Fruit fly (Drosophila melanogaster): Measurements from ENCODE around the gene AIF.
A peak's percentile ranks its signal among the peaks of the same experiment; 100 is the strongest.

Gene AIF

dm6 chr2L:2202018-2202852, 50.7 kb downstream of the AIF start (continued):
- TF ChIP-seq CG2889 (GFP tag; IDR thresholded peaks at IDR 0.05), result peak; percentile 94
- peak; percentile 83 for TF ChIP-seq sd (tag; optimal IDR thresholded peaks at IDR 0.05)
- TF ChIP-seq CG13894 (tag; optimal IDR thresholded peaks at IDR 0.05), result no peak
- peak; percentile 98 for TF ChIP-seq nerfin-1 (tag; optimal IDR thresholded peaks at IDR 0.05)
- peak; percentile 99 for TF ChIP-seq HLH3B (GFP tag; IDR thresholded peaks at IDR 0.05)
- no peak for TF ChIP-seq fru (optimal IDR thresholded peaks at IDR 0.05)
- TF ChIP-seq CG12659 (GFP tag; optimal IDR thresholded peaks at IDR 0.05), result peak; percentile 97
- peak; percentile 100 for TF ChIP-seq gsb-n (tag; optimal IDR thresholded peaks at IDR 0.05)
- peak; percentile 98 for TF ChIP-seq CoRest (tag; optimal IDR thresholded peaks at IDR 0.05)
- TF ChIP-seq zf30C (GFP tag; optimal IDR thresholded peaks at IDR 0.05), result peak; percentile 3
- peak; percentile 99 for TF ChIP-seq CG12219 (GFP tag; optimal IDR thresholded peaks at IDR 0.05)
- TF ChIP-seq Xrp1 (GFP tag; IDR thresholded peaks at IDR 0.05), result peak; percentile 100
- TF ChIP-seq eve (GFP tag; optimal IDR thresholded peaks at IDR 0.05), result peak; percentile 98 to 100
- peak; percentile 59 for TF ChIP-seq CG1832 (GFP tag; optimal IDR thresholded peaks at IDR 0.05)
- peak; percentile 98 for TF ChIP-seq CG4707 (GFP tag; optimal IDR thresholded peaks at IDR 0.05)
- TF ChIP-seq Optix (GFP tag; IDR thresholded peaks at IDR 0.05), result peak; percentile 97
- TF ChIP-seq bcd (GFP tag; optimal IDR thresholded peaks at IDR 0.05), result peak; percentile 97
- TF ChIP-seq CG12769 (tag; optimal IDR thresholded peaks at IDR 0.05), result peak; percentile 94
- peak; percentile 97 for TF ChIP-seq tx (GFP tag; optimal IDR thresholded peaks at IDR 0.05)
- TF ChIP-seq da (GFP tag; optimal IDR thresholded peaks at IDR 0.05), result peak; percentile 95
- TF ChIP-seq CG10321 (GFP tag; IDR thresholded peaks at IDR 0.05), result peak; percentile 83
- peak; percentile 98 for TF ChIP-seq bab2 (GFP tag; optimal IDR thresholded peaks at IDR 0.05)
- peak; percentile 55; the same call in 1 of the 2 replicates for TF ChIP-seq Scr (GFP tag; IDR thresholded peaks at IDR 0.05; ENCODE audit: partially characterized antibody)
- TF ChIP-seq sisA (GFP tag; IDR thresholded peaks at IDR 0.05), result peak; percentile 99
- peak; percentile 98 for TF ChIP-seq Lim3 (GFP tag; IDR thresholded peaks at IDR 0.05)
- TF ChIP-seq row (GFP tag; IDR thresholded peaks at IDR 0.05), result peak; percentile 98
- peak; percentile 98 for TF ChIP-seq Hsf (GFP tag; optimal IDR thresholded peaks at IDR 0.05)
- TF ChIP-seq CG18262 (tag; optimal IDR thresholded peaks at IDR 0.05), result peak; percentile 100
- peak; percentile 99 for TF ChIP-seq CG6813 (GFP tag; optimal IDR thresholded peaks at IDR 0.05)
- peak; percentile 99 for TF ChIP-seq CG11093 (GFP tag; IDR thresholded peaks at IDR 0.05)
- peak; percentile 97 to 98 for TF ChIP-seq Pdp1 (GFP tag; optimal IDR thresholded peaks at IDR 0.05)
- peak; percentile 74; the same call in 1 of the 2 replicates for TF ChIP-seq CkIIα-i1 (GFP tag; IDR thresholded peaks at IDR 0.05)
- peak; percentile 99 for TF ChIP-seq CG14710 (tag; optimal IDR thresholded peaks at IDR 0.05)
- TF ChIP-seq bowl (GFP tag; IDR thresholded peaks at IDR 0.05), result peak; percentile 95
- peak; percentile 80 for TF ChIP-seq NFAT (GFP tag; IDR thresholded peaks at IDR 0.05)
- no peak for TF ChIP-seq CG9932 (GFP tag; IDR thresholded peaks at IDR 0.05)
- peak; percentile 81 for TF ChIP-seq MBD-R2 (GFP tag; IDR thresholded peaks at IDR 0.05)
- TF ChIP-seq Dip3 (GFP tag; optimal IDR thresholded peaks at IDR 0.05), result peak; percentile 38
- TF ChIP-seq br (optimal IDR thresholded peaks at IDR 0.05), result no peak
- TF ChIP-seq pros (GFP tag; optimal IDR thresholded peaks at IDR 0.05), result peak; percentile 77
- TF ChIP-seq MESR4 (GFP tag; optimal IDR thresholded peaks at IDR 0.05), result peak; percentile 75
- TF ChIP-seq phol (tag; optimal IDR thresholded peaks at IDR 0.05), result peak; percentile 99
- peak in 1 of 3 experiments; percentile 100 for TF ChIP-seq lola (GFP tag; optimal IDR thresholded peaks at IDR 0.05)
- TF ChIP-seq sr (GFP tag; IDR thresholded peaks at IDR 0.05), result peak; percentile 95
- TF ChIP-seq CG4328 (GFP tag; optimal IDR thresholded peaks at IDR 0.05), result peak; percentile 89
- peak; percentile 94 for TF ChIP-seq HmgD (GFP tag; optimal IDR thresholded peaks at IDR 0.05)
- peak; percentile 100 for TF ChIP-seq croc (GFP tag; conservative IDR thresholded peaks at IDR 0.05)
- peak; percentile 100 for TF ChIP-seq Asciz (GFP tag; optimal IDR thresholded peaks at IDR 0.05)
- TF ChIP-seq hb (GFP tag; IDR thresholded peaks at IDR 0.05; ENCODE audit: partially characterized antibody), result peak; percentile 90
